Fruit fly (Drosophila melanogaster) whole organism, embryonic: ENCODE data around the gene zen.

Source experiments
- Bdp1 ChIP-seq: fragments of 200-800 bp; sonication (Bioruptor generic); optimal IDR thresholded peaks from 3 replicates; lab custom pipeline; 2016; ENCODE audit warnings: missing biosample characterization, missing genetic modification characterization
- CG12104 ChIP-seq: fragments of 200-800 bp; sonication (Bioruptor generic); optimal IDR thresholded peaks from 3 replicates; lab custom pipeline; 2016; ENCODE audit warnings: missing biosample characterization, missing genetic modification characterization
- CG14667 ChIP-seq: fragments of 200-800 bp; sonication (Bioruptor generic); IDR thresholded peaks from 2 replicates; pipeline ENCODE4 v1.3.6; 2022; ENCODE audit warnings: missing biosample characterization, missing genetic modification characterization
- CG4617 ChIP-seq: fragments of 200-800 bp; sonication (Bioruptor generic); optimal IDR thresholded peaks from 3 replicates; lab custom pipeline; 2016; ENCODE audit warnings: missing biosample characterization, missing genetic modification characterization, borderline replicate concordance
- Jarid2 ChIP-seq: fragments of 200-800 bp; sonication (Bioruptor generic); optimal IDR thresholded peaks from 3 replicates; lab custom pipeline; 2017; ENCODE audit warnings: mild to moderate bottlenecking, missing biosample characterization, missing genetic modification reagents, missing genetic modification characterization
- PHDP ChIP-seq: fragments of 200-800 bp; sonication (Bioruptor generic); optimal IDR thresholded peaks from 3 replicates; lab custom pipeline; 2018; ENCODE audit warnings: missing biosample characterization, mild to moderate bottlenecking, missing genetic modification characterization, moderate library complexity
- pnt ChIP-seq: fragments of 200-800 bp; sonication (Bioruptor generic); optimal IDR thresholded peaks from 3 replicates; lab custom pipeline; 2016; ENCODE audit warnings: missing biosample characterization, missing genetic modification characterization
- tin ChIP-seq: fragments of 200-800 bp; sonication (Bioruptor generic); optimal IDR thresholded peaks from 3 replicates; lab custom pipeline; 2016; ENCODE audit warnings: missing biosample characterization, missing genetic modification characterization
- vvl ChIP-seq: fragments of 200-800 bp; sonication (Bioruptor generic); IDR thresholded peaks from 2 replicates; pipeline ENCODE4 v1.3.6; 2022; ENCODE audit warnings: missing biosample characterization, missing genetic modification characterization

DNA sequence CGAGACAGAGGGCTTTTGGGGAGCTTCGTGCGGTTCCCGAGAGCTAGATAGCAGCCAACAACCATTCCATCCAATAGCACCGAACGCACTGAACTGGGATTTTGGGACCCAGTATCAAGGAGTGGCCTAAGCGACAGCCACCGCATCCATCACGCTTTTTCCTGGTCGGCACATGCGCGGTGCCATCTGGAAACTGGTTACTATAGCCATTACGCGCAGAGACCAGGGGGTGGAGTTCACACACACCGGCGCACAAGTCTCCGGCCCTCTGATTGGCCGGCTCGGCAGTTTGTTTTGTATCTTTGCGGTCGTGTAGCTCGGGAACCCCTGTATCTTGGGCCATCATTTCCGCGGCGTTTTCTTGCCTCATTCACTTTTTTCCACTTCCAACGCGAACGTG, 12.0 kb downstream of the zen start, which contains the start of gene pb:
- no peak for TF ChIP-seq PHDP
- no peak for TF ChIP-seq vvl (GFP tag; lab: Robert Waterston, UW)
- no peak for TF ChIP-seq pnt (GFP tag; lab: Kevin White, UChicago)
- no peak for TF ChIP-seq CG12104 (GFP tag; lab: Kevin White, UChicago)
- no peak for TF ChIP-seq CG4617 (GFP tag; lab: Kevin White, UChicago)
- no peak for TF ChIP-seq CG14667 (GFP tag; lab: Robert Waterston, UW)
- TF ChIP-seq Jarid2 (GFP tag; lab: Kevin White, UChicago): no peak
- TF ChIP-seq Bdp1 (GFP tag; lab: Kevin White, UChicago): no peak
- no peak for TF ChIP-seq tin (GFP tag; lab: Kevin White, UChicago)
